Worm (Caenorhabditis elegans) whole organism, early embryonic: ENCODE results near the gene F54F12.2.

Experiments used
- B0310.2 ChIP-seq: sonication (generic microtip); optimal IDR thresholded peaks from 2 replicates; lab custom pipeline; 2016; ENCODE audit warnings: mild to moderate bottlenecking, missing genetic modification characterization, missing compliant biosample characterization
- aly-1 ChIP-seq: sonication (generic microtip); optimal IDR thresholded peaks from 2 replicates; lab custom pipeline; 2016; ENCODE audit warnings: missing genetic modification characterization, missing compliant biosample characterization
- ama-1 ChIP-seq: fragments of 150-350 bp; optimal IDR thresholded peaks from 2 replicates; lab custom pipeline; 2014
- ceh-36 ChIP-seq: sonication (generic microtip); optimal IDR thresholded peaks from 2 replicates; lab custom pipeline; 2016; ENCODE audit warnings: missing genetic modification characterization, inconsistent platforms, missing compliant biosample characterization
- flt-1 ChIP-seq: fragments of 200-800 bp; sonication (Bioruptor generic); IDR thresholded peaks from 2 replicates; pipeline ENCODE4 v1.3.6; 2022; ENCODE audit warnings: missing genetic modification characterization, missing compliant biosample characterization
- hmbx-1 ChIP-seq: sonication (generic microtip); optimal IDR thresholded peaks from 2 replicates; lab custom pipeline; 2016; ENCODE audit warnings: mild to moderate bottlenecking, missing genetic modification characterization, missing compliant biosample characterization
- hnd-1 ChIP-seq: sonication (generic microtip); optimal IDR thresholded peaks from 2 replicates; lab custom pipeline; 2016; ENCODE audit warnings: missing genetic modification characterization, missing compliant biosample characterization
- scrt-1 ChIP-seq: fragments of 200-800 bp; sonication (Bioruptor generic); IDR thresholded peaks from 2 replicates; pipeline ENCODE4 v1.3.6; 2022; ENCODE audit warnings: missing genetic modification characterization, missing compliant biosample characterization
- tra-4 ChIP-seq: sonication (generic microtip); optimal IDR thresholded peaks from 2 replicates; lab custom pipeline; 2017; ENCODE audit warnings: missing genetic modification characterization, missing compliant biosample characterization

- no peak for TF ChIP-seq scrt-1 (GFP tag; lab: Robert Waterston, UW)
- TF ChIP-seq ama-1 (lab: Kevin White, UChicago): no peak
- TF ChIP-seq B0310.2 (tag; lab: Kevin White, UChicago): no peak
- no peak for TF ChIP-seq hmbx-1 (tag; lab: Kevin White, UChicago)
- TF ChIP-seq ceh-36 (tag; lab: Kevin White, UChicago): no peak
- TF ChIP-seq aly-1: no peak
- no peak for TF ChIP-seq hnd-1
- TF ChIP-seq flt-1 (GFP tag; lab: Robert Waterston, UW): no peak
- TF ChIP-seq tra-4 (tag; lab: Kevin White, UChicago): no peak
Observed at ce11 chrIII:13087437-13087836, 47.6 kb downstream of the F54F12.2 start.
